Worm (Caenorhabditis elegans) whole organism, midembryonic: Measurements from ENCODE around the gene srd-68.

ENCODE experiments used
- T22C8.4 ChIP-seq: fragments of 200-800 bp; sonication (Bioruptor generic); IDR thresholded peaks from 2 replicates; pipeline ENCODE4 v1.3.6; 2022; ENCODE audit warnings: missing genetic modification characterization, missing compliant biosample characterization
- flt-1 ChIP-seq: fragments of 200-800 bp; sonication (Bioruptor generic); IDR thresholded peaks from 2 replicates; pipeline ENCODE4 v1.3.6; 2022; ENCODE audit warnings: missing genetic modification characterization, missing compliant biosample characterization
- klf-2 ChIP-seq: fragments of 200-800 bp; sonication (Bioruptor generic); conservative IDR thresholded peaks from 2 replicates; pipeline ENCODE4 v1.3.6; 2022; ENCODE audit warnings: missing genetic modification reagents, missing genetic modification characterization, missing compliant biosample characterization
- med-1 ChIP-seq: sonication (generic microtip); optimal IDR thresholded peaks from 2 replicates; lab custom pipeline; 2017; ENCODE audit warnings: missing genetic modification characterization, mild to moderate bottlenecking, missing compliant biosample characterization, antibody characterized with exemption, missing genetic modification reagents; ENCODE audit not compliant: insufficient read depth
- ref-1 ChIP-seq: fragments of 200-800 bp; sonication (Bioruptor generic); conservative IDR thresholded peaks from 2 replicates; pipeline ENCODE4 v1.3.6; 2022; ENCODE audit warnings: missing genetic modification reagents, missing genetic modification characterization, missing compliant biosample characterization
- ztf-23 ChIP-seq: fragments of 200-800 bp; sonication (Bioruptor generic); IDR thresholded peaks from 2 replicates; pipeline ENCODE4 v1.3.6; 2022; ENCODE audit warnings: missing genetic modification reagents, missing genetic modification characterization, missing compliant biosample characterization

ce11 chrV:16910864-16911263, 8.2 kb upstream of the srd-68 start:
- TF ChIP-seq med-1 (GFP tag; lab: Kevin White, UChicago), result no peak
- TF ChIP-seq flt-1 (GFP tag; lab: Robert Waterston, UW), result no peak
- TF ChIP-seq ztf-23 (GFP tag; lab: Robert Waterston, UW), result no peak
- no peak for TF ChIP-seq ref-1 (GFP tag; lab: Robert Waterston, UW)
- no peak for TF ChIP-seq T22C8.4 (GFP tag; lab: Robert Waterston, UW)
- no peak for TF ChIP-seq klf-2 (GFP tag; lab: Robert Waterston, UW)
